Fruit fly (Drosophila melanogaster) whole organism, embryonic: ENCODE data around the gene CG10803.
A peak's percentile ranks its signal among the peaks of the same experiment; 100 is the strongest.

Experiments used
- Awh ChIP-seq: fragments of 200-800 bp; sonication (Bioruptor generic); IDR thresholded peaks from 2 replicates; pipeline ENCODE4, ENCODE4 v1.3.6; 2022; ENCODE audit warnings: missing biosample characterization, missing genetic modification characterization
- CG10147 ChIP-seq: fragments of 200-800 bp; sonication (Bioruptor generic); optimal IDR thresholded peaks from 2 replicates; lab custom pipeline; 2019; ENCODE audit warnings: missing biosample characterization, mild to moderate bottlenecking, missing genetic modification characterization, moderate library complexity
- CG11247 ChIP-seq: fragments of 200-800 bp; sonication (Bioruptor generic); IDR thresholded peaks from 2 replicates; pipeline ENCODE4 v1.3.6; 2022; ENCODE audit warnings: missing biosample characterization, missing genetic modification characterization
- CG11504 ChIP-seq: fragments of 200-800 bp; sonication (Bioruptor generic); optimal IDR thresholded peaks from 3 replicates; lab custom pipeline; 2019; ENCODE audit warnings: missing biosample characterization, mild to moderate bottlenecking, missing genetic modification characterization, moderate library complexity
- CG12219 ChIP-seq: fragments of 200-800 bp; sonication (Bioruptor generic); optimal IDR thresholded peaks from 3 replicates; lab custom pipeline; 2018; ENCODE audit warnings: missing biosample characterization, mild to moderate bottlenecking, missing genetic modification characterization
- CG16815 ChIP-seq: fragments of 200-800 bp; sonication (Bioruptor generic); optimal IDR thresholded peaks from 3 replicates; lab custom pipeline; 2017; ENCODE audit warnings: missing biosample characterization, mild to moderate bottlenecking, missing genetic modification characterization
- CG17186 ChIP-seq: fragments of 200-800 bp; sonication (Bioruptor generic); optimal IDR thresholded peaks from 3 replicates; lab custom pipeline; 2017; ENCODE audit warnings: missing biosample characterization, missing genetic modification reagents, missing genetic modification characterization
- CG17359 ChIP-seq: fragments of 200-800 bp; sonication (Bioruptor generic); optimal IDR thresholded peaks from 3 replicates; lab custom pipeline; 2018; ENCODE audit warnings: missing biosample characterization, mild to moderate bottlenecking, missing genetic modification characterization, moderate library complexity
- CG17568 ChIP-seq: fragments of 200-800 bp; sonication (Bioruptor generic); optimal IDR thresholded peaks from 2 replicates; lab custom pipeline; 2018; ENCODE audit warnings: missing biosample characterization, mild to moderate bottlenecking, missing genetic modification characterization, moderate library complexity
- CG2889 ChIP-seq: fragments of 200-800 bp; sonication (Bioruptor generic); IDR thresholded peaks from 3 replicates; pipeline ENCODE4 v1.3.6; 2022; ENCODE audit warnings: missing biosample characterization, missing genetic modification characterization
- CG32767 ChIP-seq: fragments of 200-800 bp; sonication (Bioruptor generic); IDR thresholded peaks from 2 replicates; pipeline ENCODE4 v1.3.6; 2022; ENCODE audit warnings: missing biosample characterization, missing genetic modification characterization
- CG3726 ChIP-seq: fragments of 200-800 bp; sonication (Bioruptor generic); IDR thresholded peaks from 3 replicates; pipeline ENCODE4, ENCODE4 v1.3.6; 2022; ENCODE audit warnings: missing biosample characterization, missing genetic modification characterization
- CG3847 ChIP-seq: fragments of 200-800 bp; sonication (Bioruptor generic); IDR thresholded peaks from 2 replicates; pipeline ENCODE4 v1.3.6; 2022; ENCODE audit warnings: missing biosample characterization, missing genetic modification characterization
- CG5180 ChIP-seq: fragments of 200-800 bp; sonication (Bioruptor generic); optimal IDR thresholded peaks from 3 replicates; lab custom pipeline; 2017; ENCODE audit warnings: missing biosample characterization, missing genetic modification characterization, mild to moderate bottlenecking, moderate library complexity, missing genetic modification reagents
- CG6175 ChIP-seq: fragments of 200-800 bp; sonication (Bioruptor generic); IDR thresholded peaks from 3 replicates; pipeline ENCODE4 v1.3.6; 2022; ENCODE audit warnings: missing biosample characterization, missing genetic modification characterization
- CG6654 ChIP-seq: fragments of 200-800 bp; sonication (Bioruptor generic); optimal IDR thresholded peaks from 2 replicates; lab custom pipeline; 2017; ENCODE audit warnings: missing biosample characterization, mild to moderate bottlenecking, missing genetic modification characterization
- CG7786 ChIP-seq: fragments of 200-800 bp; sonication (Bioruptor generic); optimal IDR thresholded peaks from 2 replicates; lab custom pipeline; 2016; ENCODE audit warnings: missing biosample characterization, missing genetic modification characterization
- CG8944 ChIP-seq: fragments of 200-800 bp; sonication (Bioruptor generic); optimal IDR thresholded peaks from 3 replicates; lab custom pipeline; 2016; ENCODE audit warnings: missing biosample characterization, missing genetic modification characterization
- CrebB ChIP-seq: fragments of 200-800 bp; sonication (Bioruptor generic); optimal IDR thresholded peaks from 3 replicates; lab custom pipeline; 2018; ENCODE audit warnings: missing biosample characterization, mild to moderate bottlenecking, missing genetic modification characterization
- Dek ChIP-seq: fragments of 200-800 bp; sonication (Bioruptor generic); optimal IDR thresholded peaks from 3 replicates; lab custom pipeline; 2019; ENCODE audit warnings: missing biosample characterization, mild to moderate bottlenecking, missing genetic modification characterization, moderate library complexity
- Fer2 ChIP-seq: fragments of 200-800 bp; sonication (Bioruptor generic); optimal IDR thresholded peaks from 2 replicates; lab custom pipeline; 2018; ENCODE audit warnings: missing biosample characterization, mild to moderate bottlenecking, missing genetic modification characterization, moderate library complexity
- Gug ChIP-seq: fragments of 200-800 bp; sonication (Bioruptor generic); IDR thresholded peaks from 4 replicates; pipeline ENCODE4 v1.3.6; 2022; ENCODE audit warnings: missing biosample characterization, missing genetic modification characterization
- Hr51 ChIP-seq, 2 experiments: fragments of 200-800 bp; sonication (Bioruptor generic); optimal IDR thresholded peaks; 2 replicates in 1 of 2; 3 replicates in 1 of 2; lab custom pipeline; 2016 to 2018; ENCODE audit warnings: missing biosample characterization in 2 of 2, missing genetic modification characterization in 2 of 2, mild to moderate bottlenecking in 1 of 2, moderate library complexity in 1 of 2
- Med ChIP-seq: fragments of 200-800 bp; sonication (Bioruptor generic); peaks from one replicate; lab custom pipeline; 2016; ENCODE audit warnings: missing biosample characterization, missing genetic modification characterization, mild to moderate bottlenecking, inconsistent platforms, moderate library complexity
- Meics ChIP-seq: fragments of 200-800 bp; sonication (Bioruptor generic); optimal IDR thresholded peaks from 2 replicates; lab custom pipeline; 2017; ENCODE audit warnings: missing biosample characterization, mild to moderate bottlenecking, missing genetic modification characterization
- Rx ChIP-seq: fragments of 200-800 bp; sonication (Bioruptor generic); IDR thresholded peaks from 2 replicates; pipeline ENCODE4 v1.3.6; 2022; ENCODE audit warnings: missing biosample characterization, missing genetic modification characterization
- Scr ChIP-seq: fragments of 200-800 bp; sonication (Bioruptor generic); IDR thresholded peaks from 2 replicates; pipeline ENCODE4 v1.3.6; 2022; ENCODE audit warnings: missing biosample characterization, missing genetic modification characterization; ENCODE audit not compliant: partially characterized antibody
- Six4 ChIP-seq: fragments of 200-800 bp; sonication (Bioruptor generic); optimal IDR thresholded peaks from 2 replicates; lab custom pipeline; 2016; ENCODE audit warnings: missing biosample characterization, missing genetic modification characterization
- Sox100B ChIP-seq: fragments of 200-800 bp; sonication (Bioruptor generic); optimal IDR thresholded peaks from 3 replicates; lab custom pipeline; 2018; ENCODE audit warnings: missing biosample characterization, mild to moderate bottlenecking, missing genetic modification characterization
- Xbp1 ChIP-seq: fragments of 200-800 bp; sonication (Bioruptor generic); optimal IDR thresholded peaks from 3 replicates; lab custom pipeline; 2016; ENCODE audit warnings: missing biosample characterization, mild to moderate bottlenecking, missing genetic modification characterization
- ara ChIP-seq: fragments of 200-800 bp; sonication (Bioruptor generic); IDR thresholded peaks from 2 replicates; pipeline ENCODE4 v1.3.6; 2022; ENCODE audit warnings: missing biosample characterization, missing genetic modification characterization
- az2 ChIP-seq: fragments of 200-800 bp; sonication (Bioruptor generic); optimal IDR thresholded peaks from 3 replicates; lab custom pipeline; 2016; ENCODE audit warnings: missing biosample characterization, missing genetic modification characterization
- bowl ChIP-seq: fragments of 200-800 bp; sonication (Bioruptor generic); IDR thresholded peaks from 2 replicates; pipeline ENCODE4 v1.3.6; 2022; ENCODE audit warnings: missing biosample characterization, missing genetic modification characterization
- croc ChIP-seq: fragments of 200-800 bp; sonication (Bioruptor generic); conservative IDR thresholded peaks from 3 replicates; pipeline ENCODE4 v1.3.6; 2022; ENCODE audit warnings: missing biosample characterization, missing genetic modification characterization
- dimm ChIP-seq: fragments of 200-800 bp; sonication (Bioruptor generic); IDR thresholded peaks from 2 replicates; pipeline ENCODE4 v1.3.6; 2022; ENCODE audit warnings: missing biosample characterization, missing genetic modification characterization
- ewg ChIP-seq: fragments of 200-800 bp; sonication (Bioruptor generic); optimal IDR thresholded peaks from 3 replicates; lab custom pipeline; 2017; ENCODE audit warnings: mild to moderate bottlenecking, missing biosample characterization, missing genetic modification reagents, missing genetic modification characterization
- gcm2 ChIP-seq: fragments of 200-800 bp; sonication (Bioruptor generic); optimal IDR thresholded peaks from 2 replicates; lab custom pipeline; 2016; ENCODE audit warnings: missing biosample characterization, missing genetic modification characterization
- insv ChIP-seq, 2 experiments: fragments of 200-800 bp; sonication (Bioruptor generic); optimal IDR thresholded peaks; 3 replicates each; lab custom pipeline; 2016 to 2018; ENCODE audit warnings: missing biosample characterization in 2 of 2, missing genetic modification characterization in 2 of 2
- jigr1 ChIP-seq: fragments of 200-800 bp; sonication (Bioruptor generic); IDR thresholded peaks from 3 replicates; pipeline ENCODE4 v1.3.6; 2022; ENCODE audit warnings: missing biosample characterization, missing genetic modification characterization
- ken ChIP-seq: fragments of 200-800 bp; sonication (Bioruptor generic); IDR thresholded peaks from 3 replicates; pipeline ENCODE4 v1.3.6; 2022; ENCODE audit warnings: missing biosample characterization, missing genetic modification characterization
- mam ChIP-seq: fragments of 200-800 bp; sonication (Bioruptor generic); optimal IDR thresholded peaks from 3 replicates; lab custom pipeline; 2016; ENCODE audit warnings: missing biosample characterization, missing genetic modification characterization
- p53 ChIP-seq: fragments of 200-800 bp; sonication (Bioruptor generic); optimal IDR thresholded peaks from 2 replicates; lab custom pipeline; 2016; ENCODE audit warnings: missing biosample characterization, missing genetic modification characterization
- pnt ChIP-seq: fragments of 200-800 bp; sonication (Bioruptor generic); optimal IDR thresholded peaks from 3 replicates; lab custom pipeline; 2016; ENCODE audit warnings: missing biosample characterization, missing genetic modification characterization
- slou ChIP-seq: fragments of 200-800 bp; sonication (Bioruptor generic); optimal IDR thresholded peaks from 3 replicates; lab custom pipeline; 2016; ENCODE audit warnings: missing biosample characterization, missing genetic modification characterization
- slp2 ChIP-seq: fragments of 200-800 bp; sonication (Bioruptor generic); optimal IDR thresholded peaks from 2 replicates; lab custom pipeline; 2016; ENCODE audit warnings: missing biosample characterization, missing genetic modification characterization
- ssp ChIP-seq: fragments of 200-800 bp; sonication (Bioruptor generic); IDR thresholded peaks from 2 replicates; pipeline ENCODE4 v1.3.6; 2022; ENCODE audit warnings: missing biosample characterization, missing genetic modification characterization
- sug ChIP-seq: fragments of 200-800 bp; optimal IDR thresholded peaks from 2 replicates; lab custom pipeline; 2019; ENCODE audit warnings: missing biosample characterization, mild to moderate bottlenecking, missing genetic modification characterization, moderate library complexity
- zen2 ChIP-seq: fragments of 200-800 bp; sonication (Bioruptor generic); IDR thresholded peaks from 3 replicates; pipeline ENCODE4 v1.3.6; 2022; ENCODE audit warnings: missing biosample characterization, missing genetic modification characterization; ENCODE audit not compliant: partially characterized antibody

The CG10803 gene

dm6 chrX:3474476-3475439 is 10.7 kb upstream of the CG10803 start, which contains the start of gene CG12206 (continued):
- TF ChIP-seq ewg (peak; percentile 25), gcm2 (no peak), Hr51 (GFP tag; optimal IDR thresholded peaks at IDR 0.05; lab: Kevin White, UChicago) (peak in 1 of 2 experiments; percentile 74), CG17186 (GFP tag; lab: Kevin White, UChicago) (no peak), CG17359 (tag; lab: Kevin White, UChicago) (peak; percentile 64), CG11247 (peak; percentile 24; the same call in 1 of the 2 replicates), Rx (GFP tag; lab: Robert Waterston, UW) (no peak), Gug (GFP tag; lab: Robert Waterston, UW) (peak; percentile 7; the same call in 1 of the 4 replicates), CG32767 (GFP tag; lab: Robert Waterston, UW) (peak; percentile 53; the same call in 1 of the 2 replicates), CG12219 (no peak), croc (no peak; the same call in 2 of the 3 replicates), az2 (GFP tag; lab: Kevin White, UChicago) (peak; percentile 28), Awh (no peak), Med (peak; percentile 70), Dek (peak; percentile 54), CG3726 (no peak), ara (GFP tag; lab: Robert Waterston, UW) (peak; percentile 43; the same call in 1 of the 2 replicates), CG3847 (GFP tag; lab: Robert Waterston, UW) (peak; percentile 63), dimm (GFP tag; lab: Robert Waterston, UW) (no peak), Six4 (GFP tag; lab: Kevin White, UChicago) (peak; percentile 3), CG10147 (peak; percentile 56), Meics (GFP tag; lab: Kevin White, UChicago) (peak; percentile 70), zen2 (GFP tag; lab: Robert Waterston, UW) (no peak), Sox100B (GFP tag; lab: Kevin White, UChicago) (peak; percentile 74), CG11504 (tag; lab: Kevin White, UChicago) (peak; percentile 77), jigr1 (GFP tag; lab: Robert Waterston, UW) (no peak), slp2 (no peak), p53 (GFP tag; lab: Kevin White, UChicago) (no peak), CG8944 (GFP tag; lab: Kevin White, UChicago) (no peak), bowl (GFP tag; lab: Robert Waterston, UW) (no peak), CG17568 (GFP tag; lab: Kevin White, UChicago) (no peak), pnt (GFP tag; lab: Kevin White, UChicago) (no peak), CG6175 (GFP tag; lab: Robert Waterston, UW) (peak; percentile 93), Xbp1 (peak; percentile 32), slou (GFP tag; lab: Kevin White, UChicago) (peak; percentile 19), Scr (GFP tag; lab: Robert Waterston, UW) (no peak), CrebB (tag; lab: Kevin White, UChicago) (peak; percentile 9), CG16815 (GFP tag; lab: Kevin White, UChicago) (peak; percentile 39), insv (GFP tag; optimal IDR thresholded peaks at IDR 0.05; lab: Kevin White, UChicago) (no peak), Fer2 (tag; lab: Kevin White, UChicago) (peak; percentile 6), CG6654 (GFP tag; lab: Kevin White, UChicago) (peak; percentile 25), ssp (peak; percentile 52; the same call in 1 of the 2 replicates), mam (GFP tag; lab: Kevin White, UChicago) (no peak), CG2889 (GFP tag; lab: Robert Waterston, UW) (0 out of 3 replicates have a peak, but pooled peaks have one; percentile 9), ken (GFP tag; lab: Robert Waterston, UW) (no peak), CG5180 (GFP tag; lab: Kevin White, UChicago) (no peak), CG7786 (GFP tag; lab: Kevin White, UChicago) (no peak), sug (tag; lab: Kevin White, UChicago) (peak; percentile 39)
